Fruit fly (Drosophila melanogaster) whole organism, embryonic: ENCODE results near the gene wdb.

Experiments used
- Aef1 ChIP-seq: fragments of 200-800 bp; sonication (Bioruptor generic); IDR thresholded peaks from 3 replicates; pipeline ENCODE4 v1.3.6; 2022; ENCODE audit warnings: missing biosample characterization, missing genetic modification characterization
- BtbVII ChIP-seq: fragments of 200-800 bp; sonication (Bioruptor generic); optimal IDR thresholded peaks from 3 replicates; lab custom pipeline; 2017; ENCODE audit warnings: missing biosample characterization, mild to moderate bottlenecking, missing genetic modification characterization
- CG10209 ChIP-seq: fragments of 200-800 bp; sonication (Bioruptor generic); optimal IDR thresholded peaks from 3 replicates; lab custom pipeline; 2017; ENCODE audit warnings: missing biosample characterization, mild to moderate bottlenecking, missing genetic modification characterization, missing genetic modification reagents
- CG11398 ChIP-seq: fragments of 200-800 bp; sonication (Bioruptor generic); optimal IDR thresholded peaks from 2 replicates; lab custom pipeline; 2016; ENCODE audit warnings: missing biosample characterization, missing genetic modification characterization
- CG11504 ChIP-seq: fragments of 200-800 bp; sonication (Bioruptor generic); optimal IDR thresholded peaks from 3 replicates; lab custom pipeline; 2019; ENCODE audit warnings: missing biosample characterization, mild to moderate bottlenecking, missing genetic modification characterization, moderate library complexity
- CG1233 ChIP-seq: fragments of 200-800 bp; sonication (Bioruptor generic); optimal IDR thresholded peaks from 4 replicates; lab custom pipeline; 2018; ENCODE audit warnings: missing biosample characterization, mild to moderate bottlenecking, missing genetic modification characterization
- CG14441 ChIP-seq: fragments of 200-800 bp; sonication (Bioruptor generic); IDR thresholded peaks from 2 replicates; pipeline ENCODE4 v1.3.6; 2022; ENCODE audit warnings: missing biosample characterization, missing genetic modification characterization
- CG14710 ChIP-seq: fragments of 200-800 bp; sonication (Bioruptor generic); optimal IDR thresholded peaks from 3 replicates; lab custom pipeline; 2019; ENCODE audit warnings: missing biosample characterization, mild to moderate bottlenecking, missing genetic modification characterization, moderate library complexity
- CG15269 ChIP-seq: fragments of 200-800 bp; sonication (Bioruptor generic); optimal IDR thresholded peaks from 2 replicates; lab custom pipeline; 2018; ENCODE audit warnings: missing biosample characterization, mild to moderate bottlenecking, missing genetic modification characterization, moderate library complexity
- CG17385 ChIP-seq: fragments of 200-800 bp; sonication (Bioruptor generic); optimal IDR thresholded peaks from 3 replicates; lab custom pipeline; 2018; ENCODE audit warnings: missing biosample characterization, mild to moderate bottlenecking, missing genetic modification characterization
- CG2202 ChIP-seq: fragments of 200-800 bp; sonication (Bioruptor generic); optimal IDR thresholded peaks from 2 replicates; lab custom pipeline; 2018; ENCODE audit warnings: missing biosample characterization, mild to moderate bottlenecking, missing genetic modification characterization
- CG2712 ChIP-seq: fragments of 200-800 bp; optimal IDR thresholded peaks from 3 replicates; lab custom pipeline; 2019; ENCODE audit warnings: missing biosample characterization, mild to moderate bottlenecking, missing genetic modification characterization, moderate library complexity
- CG31388 ChIP-seq: fragments of 200-800 bp; sonication (Bioruptor generic); optimal IDR thresholded peaks from 2 replicates; lab custom pipeline; 2016; ENCODE audit warnings: missing biosample characterization, missing genetic modification characterization
- CG3281 ChIP-seq: fragments of 200-800 bp; sonication (Bioruptor generic); optimal IDR thresholded peaks from 3 replicates; lab custom pipeline; 2017; ENCODE audit warnings: missing biosample characterization, mild to moderate bottlenecking, missing genetic modification characterization
- CG3407 ChIP-seq: fragments of 200-800 bp; sonication (Bioruptor generic); optimal IDR thresholded peaks from 2 replicates; lab custom pipeline; 2018; ENCODE audit warnings: missing biosample characterization, mild to moderate bottlenecking, missing genetic modification characterization
- CG5180 ChIP-seq: fragments of 200-800 bp; sonication (Bioruptor generic); optimal IDR thresholded peaks from 3 replicates; lab custom pipeline; 2017; ENCODE audit warnings: missing biosample characterization, missing genetic modification characterization, mild to moderate bottlenecking, moderate library complexity, missing genetic modification reagents
- CG6689 ChIP-seq: fragments of 200-800 bp; sonication (Bioruptor generic); IDR thresholded peaks from 2 replicates; pipeline ENCODE4 v1.3.6; 2022; ENCODE audit warnings: missing biosample characterization, missing genetic modification characterization
- CG6791 ChIP-seq: fragments of 200-800 bp; sonication (Bioruptor generic); IDR thresholded peaks from 3 replicates; pipeline ENCODE4 v1.3.6; 2022; ENCODE audit warnings: missing biosample characterization, missing genetic modification characterization; ENCODE audit not compliant: partially characterized antibody
- CG7556 ChIP-seq: fragments of 200-800 bp; sonication (Bioruptor generic); optimal IDR thresholded peaks from 2 replicates; lab custom pipeline; 2017; ENCODE audit warnings: missing biosample characterization, mild to moderate bottlenecking, missing genetic modification characterization
- CG7786 ChIP-seq: fragments of 200-800 bp; sonication (Bioruptor generic); optimal IDR thresholded peaks from 2 replicates; lab custom pipeline; 2016; ENCODE audit warnings: missing biosample characterization, missing genetic modification characterization
- CG7839 ChIP-seq: fragments of 200-800 bp; sonication (Bioruptor generic); optimal IDR thresholded peaks from 3 replicates; lab custom pipeline; 2018; ENCODE audit warnings: missing biosample characterization, mild to moderate bottlenecking, missing genetic modification characterization, moderate library complexity
- CG7987 ChIP-seq: fragments of 200-800 bp; sonication (Bioruptor generic); optimal IDR thresholded peaks from 2 replicates; lab custom pipeline; 2018; ENCODE audit warnings: missing biosample characterization, mild to moderate bottlenecking, missing genetic modification characterization, moderate library complexity
- CG9817 ChIP-seq: fragments of 200-800 bp; sonication (Bioruptor generic); optimal IDR thresholded peaks from 2 replicates; lab custom pipeline; 2018; ENCODE audit warnings: missing biosample characterization, mild to moderate bottlenecking, missing genetic modification characterization, moderate library complexity
- D19B ChIP-seq: fragments of 200-800 bp; sonication (Bioruptor generic); optimal IDR thresholded peaks from 2 replicates; lab custom pipeline; 2017; ENCODE audit warnings: missing biosample characterization, mild to moderate bottlenecking, missing genetic modification characterization
- Lhr ChIP-seq: fragments of 200-800 bp; sonication (Bioruptor generic); optimal IDR thresholded peaks from 3 replicates; lab custom pipeline; 2017; ENCODE audit warnings: mild to moderate bottlenecking, missing biosample characterization, missing genetic modification reagents, missing genetic modification characterization
- Myb ChIP-seq: fragments of 200-800 bp; sonication (Bioruptor generic); optimal IDR thresholded peaks from 2 replicates; lab custom pipeline; 2016; ENCODE audit warnings: missing biosample characterization, missing genetic modification characterization
- NFAT ChIP-seq: fragments of 200-800 bp; sonication (Bioruptor generic); IDR thresholded peaks from 2 replicates; pipeline ENCODE4 v1.3.6; 2022; ENCODE audit warnings: missing biosample characterization, missing genetic modification characterization
- Ravus ChIP-seq: fragments of 200-800 bp; sonication (Bioruptor generic); IDR thresholded peaks from 2 replicates; pipeline ENCODE4 v1.3.6; 2022; ENCODE audit warnings: missing biosample characterization, missing genetic modification characterization
- Scr ChIP-seq: fragments of 200-800 bp; sonication (Bioruptor generic); IDR thresholded peaks from 2 replicates; pipeline ENCODE4 v1.3.6; 2022; ENCODE audit warnings: missing biosample characterization, missing genetic modification characterization; ENCODE audit not compliant: partially characterized antibody
- bcd ChIP-seq: fragments of 200-800 bp; sonication (Bioruptor generic); optimal IDR thresholded peaks from 2 replicates; lab custom pipeline; 2017; ENCODE audit warnings: missing biosample characterization, mild to moderate bottlenecking, missing genetic modification characterization
- bowl ChIP-seq: fragments of 200-800 bp; sonication (Bioruptor generic); IDR thresholded peaks from 2 replicates; pipeline ENCODE4 v1.3.6; 2022; ENCODE audit warnings: missing biosample characterization, missing genetic modification characterization
- cas ChIP-seq: fragments of 200-800 bp; sonication (Bioruptor generic); IDR thresholded peaks from 2 replicates; pipeline ENCODE4 v1.3.6; 2022; ENCODE audit warnings: missing biosample characterization, missing genetic modification characterization
- ewg ChIP-seq: fragments of 200-800 bp; sonication (Bioruptor generic); optimal IDR thresholded peaks from 3 replicates; lab custom pipeline; 2017; ENCODE audit warnings: mild to moderate bottlenecking, missing biosample characterization, missing genetic modification reagents, missing genetic modification characterization
- fd3F ChIP-seq: fragments of 200-800 bp; sonication (Bioruptor generic); optimal IDR thresholded peaks from 2 replicates; lab custom pipeline; 2018; ENCODE audit warnings: missing biosample characterization, mild to moderate bottlenecking, missing genetic modification characterization, moderate library complexity
- fd64A ChIP-seq: fragments of 200-800 bp; sonication (Bioruptor generic); optimal IDR thresholded peaks from 3 replicates; lab custom pipeline; 2018; ENCODE audit warnings: missing biosample characterization, mild to moderate bottlenecking, missing genetic modification characterization
- gcm ChIP-seq: fragments of 200-800 bp; sonication (Bioruptor generic); optimal IDR thresholded peaks from 2 replicates; lab custom pipeline; 2019; ENCODE audit warnings: missing biosample characterization, mild to moderate bottlenecking, missing genetic modification characterization, moderate library complexity
- gem ChIP-seq: fragments of 200-800 bp; sonication (Bioruptor generic); optimal IDR thresholded peaks from 2 replicates; lab custom pipeline; 2019; ENCODE audit warnings: missing biosample characterization, mild to moderate bottlenecking, missing genetic modification characterization, moderate library complexity
- gt ChIP-seq: fragments of 200-800 bp; sonication (Bioruptor generic); IDR thresholded peaks from 2 replicates; pipeline ENCODE4 v1.3.6; 2022; ENCODE audit warnings: missing biosample characterization, missing genetic modification characterization
- luna ChIP-seq: fragments of 200-800 bp; sonication (Bioruptor generic); optimal IDR thresholded peaks from 2 replicates; lab custom pipeline; 2016; ENCODE audit warnings: missing biosample characterization, missing genetic modification characterization
- nau ChIP-seq: fragments of 200-800 bp; sonication (Bioruptor generic); optimal IDR thresholded peaks from 3 replicates; lab custom pipeline; 2017; ENCODE audit warnings: missing biosample characterization, mild to moderate bottlenecking, missing genetic modification characterization, missing genetic modification reagents
- p53 ChIP-seq: fragments of 200-800 bp; sonication (Bioruptor generic); optimal IDR thresholded peaks from 2 replicates; lab custom pipeline; 2016; ENCODE audit warnings: missing biosample characterization, missing genetic modification characterization
- run ChIP-seq: fragments of 200-800 bp; sonication (Bioruptor generic); optimal IDR thresholded peaks from 3 replicates; lab custom pipeline; 2018; ENCODE audit warnings: missing biosample characterization, mild to moderate bottlenecking, missing genetic modification characterization
- schlank ChIP-seq: fragments of 200-800 bp; sonication (Bioruptor generic); optimal IDR thresholded peaks from 2 replicates; lab custom pipeline; 2018; ENCODE audit warnings: missing biosample characterization, mild to moderate bottlenecking, missing genetic modification characterization
- scrt ChIP-seq: fragments of 200-800 bp; sonication (Bioruptor generic); optimal IDR thresholded peaks from 2 replicates; lab custom pipeline; 2018; ENCODE audit warnings: missing biosample characterization, mild to moderate bottlenecking, missing genetic modification characterization, moderate library complexity
- sens-2 ChIP-seq: fragments of 200-800 bp; sonication (Bioruptor generic); IDR thresholded peaks from 2 replicates; pipeline ENCODE4 v1.3.6; 2022; ENCODE audit warnings: missing biosample characterization, missing genetic modification characterization
- slbo ChIP-seq: fragments of 200-800 bp; sonication (Bioruptor generic); IDR thresholded peaks from 2 replicates; pipeline ENCODE4 v1.3.6; 2022; ENCODE audit warnings: missing biosample characterization, missing genetic modification characterization
- sob ChIP-seq: fragments of 200-800 bp; sonication (Bioruptor generic); IDR thresholded peaks from 2 replicates; pipeline ENCODE4 v1.3.6; 2022; ENCODE audit warnings: missing biosample characterization, missing genetic modification characterization
- tap ChIP-seq: fragments of 200-800 bp; optimal IDR thresholded peaks from 3 replicates; lab custom pipeline; 2019; ENCODE audit warnings: missing biosample characterization, mild to moderate bottlenecking, missing genetic modification characterization, moderate library complexity
- tin ChIP-seq: fragments of 200-800 bp; sonication (Bioruptor generic); optimal IDR thresholded peaks from 3 replicates; lab custom pipeline; 2016; ENCODE audit warnings: missing biosample characterization, missing genetic modification characterization
- twi ChIP-seq: fragments of 200-800 bp; optimal IDR thresholded peaks from 2 replicates; lab custom pipeline; 2019; ENCODE audit warnings: missing biosample characterization, mild to moderate bottlenecking, missing genetic modification characterization, moderate library complexity

Gene wdb

DNA sequence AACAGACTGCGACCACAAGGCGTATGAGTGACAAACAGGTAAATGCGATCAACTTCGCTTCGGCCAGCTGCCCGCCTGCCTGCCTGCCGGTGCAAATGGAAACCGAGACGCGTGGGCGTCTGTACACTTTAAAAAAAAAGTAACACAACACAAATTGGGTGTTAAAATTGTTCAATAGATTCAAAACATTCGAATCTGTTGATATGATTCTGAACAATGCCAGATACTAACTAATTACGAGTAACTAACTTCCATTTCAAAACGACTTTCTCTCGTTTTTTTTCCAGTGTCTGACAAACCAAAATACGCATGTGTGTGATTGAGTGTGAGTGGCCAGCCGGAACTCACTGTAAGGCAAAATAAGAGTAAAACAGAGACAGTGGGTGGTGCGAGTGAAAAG, 12.3 kb downstream of the wdb start (continued):
- TF ChIP-seq CG11398 (GFP tag; lab: Kevin White, UChicago) (peak; percentile 55), twi (tag; lab: Kevin White, UChicago) (no peak), CG3281 (GFP tag; lab: Kevin White, UChicago) (peak; percentile 91), CG31388 (GFP tag; lab: Kevin White, UChicago) (peak; percentile 63), CG7556 (GFP tag; lab: Kevin White, UChicago) (peak; percentile 73), CG7987 (GFP tag; lab: Kevin White, UChicago) (peak; percentile 76), CG11504 (tag; lab: Kevin White, UChicago) (peak; percentile 93), CG2712 (tag; lab: Kevin White, UChicago) (peak; percentile 81), slbo (GFP tag; lab: Robert Waterston, UW) (peak; percentile 91), D19B (GFP tag; lab: Kevin White, UChicago) (peak; percentile 70), CG1233 (GFP tag; lab: Kevin White, UChicago) (peak; percentile 84), BtbVII (peak; percentile 88), gt (0 out of 2 replicates have a peak, but pooled peaks have one; percentile 47), Myb (GFP tag; lab: Kevin White, UChicago) (peak; percentile 62), CG7839 (tag; lab: Kevin White, UChicago) (peak; percentile 93), fd3F (peak; percentile 72), cas (GFP tag; lab: Robert Waterston, UW) (peak; percentile 64), run (tag; lab: Kevin White, UChicago) (peak; percentile 82), CG15269 (peak; percentile 80), Lhr (GFP tag; lab: Kevin White, UChicago) (no peak), CG10209 (GFP tag; lab: Kevin White, UChicago) (peak; percentile 69), gem (tag; lab: Kevin White, UChicago) (peak; percentile 85), Aef1 (GFP tag; lab: Robert Waterston, UW) (peak; percentile 90), schlank (peak; percentile 51), gcm (GFP tag; lab: Kevin White, UChicago) (no peak), sob (peak; percentile 94), fd64A (GFP tag; lab: Kevin White, UChicago) (peak; percentile 69), CG3407 (peak; percentile 36), CG17385 (GFP tag; lab: Kevin White, UChicago) (peak; percentile 75), nau (GFP tag; lab: Kevin White, UChicago) (peak; percentile 90), bcd (GFP tag; lab: Kevin White, UChicago) (peak; percentile 90), CG9817 (tag; lab: Kevin White, UChicago) (peak; percentile 69), ewg (peak; percentile 49), NFAT (GFP tag; lab: Robert Waterston, UW) (peak; percentile 75), Scr (no peak), CG6689 (GFP tag; lab: Robert Waterston, UW) (peak; percentile 80), scrt (GFP tag; lab: Kevin White, UChicago) (peak; percentile 85), sens-2 (GFP tag; lab: Robert Waterston, UW) (peak; percentile 86), luna (peak; percentile 86), CG7786 (GFP tag; lab: Kevin White, UChicago) (peak; percentile 79), tin (GFP tag; lab: Kevin White, UChicago) (peak; percentile 90), tap (peak; percentile 90), CG14710 (tag; lab: Kevin White, UChicago) (peak; percentile 56), CG5180 (GFP tag; lab: Kevin White, UChicago) (peak; percentile 83), p53 (GFP tag; lab: Kevin White, UChicago) (peak; percentile 64), CG6791 (GFP tag; lab: Robert Waterston, UW) (no peak), CG2202 (tag; lab: Kevin White, UChicago) (no peak), CG14441 (GFP tag; lab: Robert Waterston, UW) (peak; percentile 89), Ravus (GFP tag; lab: Robert Waterston, UW) (peak; percentile 78), bowl (GFP tag; lab: Robert Waterston, UW) (peak; percentile 84)
